Worm (Caenorhabditis elegans) whole organism, L3 larva: Measurements from ENCODE around the gene cyp-33E2.

Source experiments
- ZK546.5 ChIP-seq: sonication (generic microtip); optimal IDR thresholded peaks from 2 replicates; lab custom pipeline; 2017; ENCODE audit warnings: missing biosample characterization, missing genetic modification characterization
- ama-1 ChIP-seq: fragments of 150-350 bp; optimal IDR thresholded peaks from 2 replicates; lab custom pipeline; 2018
- ceh-16 ChIP-seq: sonication (generic microtip); optimal IDR thresholded peaks from 2 replicates; lab custom pipeline; 2017; ENCODE audit warnings: missing biosample characterization, missing genetic modification characterization
- ceh-82 ChIP-seq: fragments of 150-350 bp; optimal IDR thresholded peaks from 2 replicates; lab custom pipeline; 2014; ENCODE audit warnings: missing biosample characterization, missing genetic modification characterization
- daf-12 ChIP-seq: fragments of 150-350 bp; optimal IDR thresholded peaks from 2 replicates; lab custom pipeline; 2014; ENCODE audit warnings: missing biosample characterization, missing genetic modification reagents, missing genetic modification characterization
- egl-27 ChIP-seq: sonication (generic microtip); optimal IDR thresholded peaks from 4 replicates; lab custom pipeline; 2017; ENCODE audit warnings: missing biosample characterization, missing genetic modification reagents, missing genetic modification characterization
- egl-5 ChIP-seq: fragments of 150-350 bp; optimal IDR thresholded peaks from 2 replicates; lab custom pipeline; 2017; ENCODE audit warnings: missing biosample characterization, missing genetic modification reagents, missing genetic modification characterization, inconsistent platforms
- elt-2 ChIP-seq: sonication (generic microtip); optimal IDR thresholded peaks from 2 replicates; lab custom pipeline; 2016; ENCODE audit warnings: missing genetic modification reagents, mild to moderate bottlenecking, missing genetic modification characterization, missing compliant biosample characterization
- elt-3 ChIP-seq, 3 experiments: fragments of 150-350 bp in 1 of 3; sonication (generic microtip) in 2 of 3; optimal IDR thresholded peaks; 2 replicates in 2 of 3; 4 replicates in 1 of 3; lab custom pipeline; 2014 to 2017; ENCODE audit warnings: missing biosample characterization in 3 of 3, missing genetic modification characterization in 3 of 3
- eor-1 ChIP-seq, 2 experiments: fragments of 150-350 bp; optimal IDR thresholded peaks; 2 replicates each; lab custom pipeline; 2014 to 2018; ENCODE audit warnings: missing biosample characterization in 2 of 2, missing genetic modification characterization in 2 of 2
- fos-1 ChIP-seq: fragments of 150-350 bp; optimal IDR thresholded peaks from 2 replicates; lab custom pipeline; 2014; ENCODE audit warnings: missing biosample characterization, missing genetic modification characterization
- hmg-11 ChIP-seq: sonication (generic microtip); optimal IDR thresholded peaks from 2 replicates; lab custom pipeline; 2016; ENCODE audit warnings: missing genetic modification characterization, missing compliant biosample characterization
- jun-1 ChIP-seq: fragments of 150-350 bp; optimal IDR thresholded peaks from 2 replicates; lab custom pipeline; 2014; ENCODE audit warnings: missing biosample characterization, missing genetic modification reagents, missing genetic modification characterization
- lin-15B ChIP-seq: fragments of 150-350 bp; optimal IDR thresholded peaks from 2 replicates; lab custom pipeline; 2014; ENCODE audit warnings: missing biosample characterization, missing genetic modification characterization
- lin-39 ChIP-seq: fragments of 150-350 bp; optimal IDR thresholded peaks from 2 replicates; lab custom pipeline; 2018; ENCODE audit warnings: missing biosample characterization, missing genetic modification reagents, missing genetic modification characterization
- lsy-12 ChIP-seq: sonication (generic microtip); optimal IDR thresholded peaks from 2 replicates; lab custom pipeline; 2016; ENCODE audit warnings: mild to moderate bottlenecking, missing genetic modification characterization, missing compliant biosample characterization
- nfya-1 ChIP-seq: sonication (generic microtip); optimal IDR thresholded peaks from 2 replicates; lab custom pipeline; 2017; ENCODE audit warnings: missing genetic modification characterization, mild to moderate bottlenecking, missing compliant biosample characterization, antibody characterized with exemption, moderate library complexity; ENCODE audit not compliant: insufficient read depth
- nhr-11 ChIP-seq: fragments of 150-350 bp; optimal IDR thresholded peaks from 2 replicates; lab custom pipeline; 2014; ENCODE audit warnings: missing biosample characterization, missing genetic modification characterization
- nhr-23 ChIP-seq: fragments of 150-350 bp; optimal IDR thresholded peaks from 2 replicates; lab custom pipeline; 2014; ENCODE audit warnings: missing biosample characterization, missing genetic modification reagents, missing genetic modification characterization
- nhr-25 ChIP-seq: sonication (generic microtip); optimal IDR thresholded peaks from 2 replicates; lab custom pipeline; 2017; ENCODE audit warnings: missing biosample characterization, missing genetic modification characterization
- nhr-28 ChIP-seq: fragments of 150-350 bp; optimal IDR thresholded peaks from 2 replicates; lab custom pipeline; 2014; ENCODE audit warnings: missing biosample characterization, missing genetic modification characterization
- nhr-67 ChIP-seq: fragments of 150-350 bp; optimal IDR thresholded peaks from 2 replicates; lab custom pipeline; 2014; ENCODE audit warnings: missing biosample characterization, missing genetic modification characterization
- nhr-76 ChIP-seq: fragments of 150-350 bp; sonication (generic microtip); optimal IDR thresholded peaks from 5 replicates; lab custom pipeline; 2014; ENCODE audit warnings: missing biosample characterization, missing genetic modification characterization
- pqm-1 ChIP-seq: fragments of 150-350 bp; optimal IDR thresholded peaks from 2 replicates; lab custom pipeline; 2017; ENCODE audit warnings: missing biosample characterization, missing genetic modification characterization, inconsistent platforms
- skn-1 ChIP-seq: fragments of 150-350 bp; optimal IDR thresholded peaks from 2 replicates; lab custom pipeline; 2014; ENCODE audit warnings: missing biosample characterization, missing genetic modification characterization
- snpc-4 ChIP-seq: fragments of 150-350 bp; optimal IDR thresholded peaks from 2 replicates; lab custom pipeline; 2014; ENCODE audit warnings: missing biosample characterization, missing genetic modification characterization
- tbx-2 ChIP-seq: sonication (generic microtip); optimal IDR thresholded peaks from 2 replicates; lab custom pipeline; 2016; ENCODE audit warnings: mild to moderate bottlenecking, missing genetic modification characterization, missing compliant biosample characterization
- unc-62 ChIP-seq: fragments of 150-350 bp; sonication (generic microtip); optimal IDR thresholded peaks from 4 replicates; lab custom pipeline; 2014; ENCODE audit warnings: missing biosample characterization, missing genetic modification reagents, missing genetic modification characterization
- zag-1 ChIP-seq: fragments of 150-350 bp; optimal IDR thresholded peaks from 2 replicates; lab custom pipeline; 2014; ENCODE audit warnings: missing biosample characterization, missing genetic modification characterization

Gene cyp-33E2

DNA sequence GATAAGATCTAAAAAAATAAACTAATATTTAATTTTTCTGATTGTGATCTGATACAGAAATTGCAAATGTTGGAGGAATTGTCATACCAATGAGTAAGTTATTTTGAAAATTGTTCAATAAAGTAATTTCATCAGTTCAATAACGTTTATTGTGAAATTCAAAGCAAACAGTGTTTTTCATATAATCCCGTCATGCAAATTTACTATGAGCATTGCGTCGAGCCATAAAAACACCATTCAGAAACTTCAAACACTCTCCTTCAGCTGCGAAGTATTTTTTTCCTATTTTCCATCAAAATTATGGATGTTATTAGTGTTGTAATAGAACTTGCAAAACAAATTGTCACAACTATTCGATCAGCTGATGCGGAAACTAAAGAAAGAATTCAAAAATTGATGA is 39.7 kb downstream of the cyp-33E2 start, which contains the start of gene C49C8.8:
Gene C49C8.8 (plus strand): TSS at position 301 of the 400 bp plus-strand sequence.
- TF ChIP-seq hmg-11: no peak
- no peak for TF ChIP-seq egl-27 (tag; lab: Kevin White, UChicago)
- TF ChIP-seq nhr-28 (tag; lab: Kevin White, UChicago): no peak
- TF ChIP-seq ama-1: no peak
- no peak for TF ChIP-seq fos-1 (tag; lab: Kevin White, UChicago)
- no peak for TF ChIP-seq nhr-23 (tag; lab: Kevin White, UChicago)
- no peak for TF ChIP-seq jun-1 (tag; lab: Kevin White, UChicago)
- no peak for TF ChIP-seq nhr-67 (tag; lab: Kevin White, UChicago)
- TF ChIP-seq eor-1 (tag; optimal IDR thresholded peaks at IDR 0.05; lab: Kevin White, UChicago): no peak
- no peak for TF ChIP-seq nhr-76
- TF ChIP-seq egl-5 (tag; lab: Kevin White, UChicago): no peak
- TF ChIP-seq ZK546.5 (tag; lab: Kevin White, UChicago): no peak
- TF ChIP-seq lin-39: no peak
- TF ChIP-seq nhr-25: no peak
- TF ChIP-seq tbx-2 (tag; lab: Kevin White, UChicago): no peak

- TF ChIP-seq pqm-1 (tag; lab: Kevin White, UChicago) (peak; percentile 20), nhr-23 (tag; lab: Kevin White, UChicago) (no peak), elt-2 (peak; percentile 54)
These were observed 41.5 kb downstream of the cyp-33E2 start, which contains the start of gene C49C8.5 for ce11 chrIV:8653592-8653991. C49C8.5 (minus strand) TSS chrIV:8653664.

- TF ChIP-seq egl-5 (tag; lab: Kevin White, UChicago) (no peak), elt-2 (peak; percentile 30)
These were observed 42.0 kb downstream of the cyp-33E2 start, which contains the start of gene C49C8.1 for ce11 chrIV:8654115-8654628. C49C8.1 (plus strand) TSS chrIV:8654578.

- TF ChIP-seq daf-12 (tag; lab: Kevin White, UChicago) (no peak), skn-1 (tag; lab: Kevin White, UChicago) (no peak), tbx-2 (tag; lab: Kevin White, UChicago) (no peak), ceh-82 (tag; lab: Kevin White, UChicago) (no peak), ama-1 (no peak), ceh-16 (tag; lab: Kevin White, UChicago) (no peak), nhr-76 (no peak), unc-62 (no peak), lin-15B (tag; lab: Kevin White, UChicago) (no peak), hmg-11 (no peak), zag-1 (no peak), pqm-1 (tag; lab: Kevin White, UChicago) (no peak), elt-3 (tag; optimal IDR thresholded peaks at IDR 0.05; lab: Kevin White, UChicago) (no peak), nhr-11 (tag; lab: Kevin White, UChicago) (no peak), lsy-12 (tag; lab: Kevin White, UChicago) (no peak), nhr-23 (tag; lab: Kevin White, UChicago) (no peak), snpc-4 (tag; lab: Kevin White, UChicago) (no peak), nfya-1 (no peak)
These were observed 46.0 kb downstream of the cyp-33E2 start, which contains the start of gene C49C8.6 for ce11 chrIV:8658122-8658521. C49C8.6 (minus strand) TSS chrIV:8658222.
